Worm (Caenorhabditis elegans) whole organism, mixed stage, embryonic: ENCODE measurements around the gene C07A9.13.

ENCODE experiments used
- blmp-1 ChIP-seq: fragments of 150-350 bp; optimal IDR thresholded peaks from 2 replicates; lab custom pipeline; 2014; ENCODE audit warnings: missing biosample characterization, missing genetic modification characterization
- elt-1 ChIP-seq: sonication (generic microtip); optimal IDR thresholded peaks from 2 replicates; lab custom pipeline; 2017; ENCODE audit warnings: missing genetic modification characterization, mild to moderate bottlenecking, missing compliant biosample characterization, antibody characterized with exemption, moderate library complexity, borderline replicate concordance; ENCODE audit not compliant: insufficient read depth
- lin-13 ChIP-seq: fragments of 150-350 bp; optimal IDR thresholded peaks from 2 replicates; lab custom pipeline; 2014; ENCODE audit warnings: missing biosample characterization, missing genetic modification characterization
- lsy-2 ChIP-seq: fragments of 150-350 bp; optimal IDR thresholded peaks from 2 replicates; lab custom pipeline; 2014; ENCODE audit warnings: missing biosample characterization, missing genetic modification characterization
- nhr-12 ChIP-seq: fragments of 150-350 bp; optimal IDR thresholded peaks from 2 replicates; lab custom pipeline; 2014; ENCODE audit warnings: missing biosample characterization, missing genetic modification characterization
- nhr-28 ChIP-seq: fragments of 150-350 bp; optimal IDR thresholded peaks from 2 replicates; lab custom pipeline; 2014; ENCODE audit warnings: missing biosample characterization, missing genetic modification characterization
- unc-39 ChIP-seq: fragments of 150-350 bp; optimal IDR thresholded peaks from 2 replicates; lab custom pipeline; 2014; ENCODE audit warnings: missing biosample characterization, missing genetic modification characterization
- unc-62 ChIP-seq: fragments of 150-350 bp; optimal IDR thresholded peaks from 2 replicates; lab custom pipeline; 2014; ENCODE audit warnings: missing biosample characterization, missing genetic modification reagents, missing genetic modification characterization
- zip-8 ChIP-seq: fragments of 150-350 bp; optimal IDR thresholded peaks from 2 replicates; lab custom pipeline; 2014; ENCODE audit warnings: missing biosample characterization, missing genetic modification characterization
- ztf-11 ChIP-seq: fragments of 150-350 bp; optimal IDR thresholded peaks from 2 replicates; lab custom pipeline; 2014; ENCODE audit warnings: missing biosample characterization, missing genetic modification characterization

- TF ChIP-seq elt-1 (tag; lab: Kevin White, UChicago) (no peak), unc-39 (tag; lab: Kevin White, UChicago) (no peak), nhr-12 (no peak), lsy-2 (tag; lab: Kevin White, UChicago) (no peak), nhr-28 (tag; lab: Kevin White, UChicago) (no peak), blmp-1 (no peak), zip-8 (tag; lab: Kevin White, UChicago) (no peak), unc-62 (GFP tag; lab: Kevin White, UChicago) (no peak), lin-13 (tag; lab: Kevin White, UChicago) (no peak), ztf-11 (tag; lab: Kevin White, UChicago) (no peak)
Measured at ce11 chrIII:9666239-9666638, 14.9 kb downstream of the C07A9.13 start.
